Fruit fly (Drosophila melanogaster): Measurements from ENCODE around the gene CG42371.

- no peak for TF ChIP-seq EcR (GFP tag; optimal IDR thresholded peaks at IDR 0.05)
- TF ChIP-seq psq (optimal IDR thresholded peaks at IDR 0.05): no peak
- TF ChIP-seq CG8478 (optimal IDR thresholded peaks at IDR 0.05): no peak
Observed at dm6 chr2L:2192123-2192601, 24.9 kb downstream of the CG42371 start, which contains the start of gene CG10874.

Measured in whole organism.